Fruit fly (Drosophila melanogaster): Measurements from ENCODE around the gene ppk16.

DNA sequence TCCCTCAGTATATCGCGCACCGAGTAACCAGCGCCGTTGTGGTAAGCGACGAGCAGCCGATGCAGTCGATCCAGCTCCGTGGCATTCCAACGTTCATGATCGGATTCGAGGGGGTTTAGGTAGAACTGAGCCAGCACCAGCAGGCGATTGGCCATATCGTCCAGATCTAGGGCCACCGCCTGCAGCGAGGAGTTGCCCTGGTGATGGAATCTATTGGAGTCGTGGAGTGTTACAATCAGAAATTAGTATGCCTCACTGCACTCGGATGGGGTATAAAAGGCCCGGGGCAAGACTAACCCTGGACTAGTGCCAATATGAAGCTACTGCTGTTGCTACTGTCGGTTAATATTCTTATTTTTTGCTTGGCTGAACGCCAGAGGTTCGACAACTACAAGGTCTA, 8.1 kb downstream of the ppk16 start, which contains the start of gene CG4017:
- TF ChIP-seq psq (optimal IDR thresholded peaks at IDR 0.05) (no peak), EcR (GFP tag; optimal IDR thresholded peaks at IDR 0.05) (no peak)

Data from whole organism.